Fruit fly (Drosophila melanogaster): Measurements from ENCODE around the gene CG9166.

The CG9166 gene

DNA sequence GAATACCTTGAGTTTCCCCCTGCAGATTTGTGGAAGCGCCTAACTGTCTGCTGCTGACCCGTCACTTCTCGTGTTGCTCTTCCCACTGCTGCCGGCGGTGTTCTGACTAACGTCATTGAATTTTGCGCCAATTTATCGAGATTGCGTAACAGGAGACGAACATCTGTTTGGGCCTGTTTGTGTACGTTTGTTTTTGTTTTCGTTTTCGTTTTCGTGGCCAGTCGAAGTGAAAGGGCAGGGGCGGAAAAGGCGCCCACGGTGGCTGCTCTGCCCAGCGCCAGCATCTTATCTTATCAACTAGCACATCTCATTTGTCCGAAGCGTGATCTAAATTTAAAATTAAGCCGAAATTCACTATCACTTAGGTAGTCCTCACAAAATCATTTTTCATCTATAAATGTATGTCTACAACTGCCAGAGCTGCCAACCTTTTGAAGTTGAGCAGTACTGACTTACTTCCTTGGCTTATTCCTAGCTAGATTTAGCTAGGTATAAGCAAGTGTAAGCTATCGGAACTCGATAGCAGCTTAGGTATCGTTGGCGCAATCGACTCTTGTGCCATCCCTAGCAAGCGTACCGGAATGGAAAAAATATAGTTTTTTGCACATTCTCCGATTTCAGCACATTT, 43.8 kb upstream of the CG9166 start, which contains the start of the genes Ctr9 and Nt5a (continued):
- TF ChIP-seq Hr78 (GFP tag; optimal IDR thresholded peaks at IDR 0.05) (no peak), woc (GFP tag; optimal IDR thresholded peaks at IDR 0.05) (no peak), GATAd (GFP tag; optimal IDR thresholded peaks at IDR 0.05) (no peak), Jra (GFP tag; optimal IDR thresholded peaks at IDR 0.05) (no peak), dl (GFP tag; optimal IDR thresholded peaks at IDR 0.05; ENCODE audit: insufficient read depth in 1 of 2, partially characterized antibody in 2 of 2) (no peak), OdsH (GFP tag; optimal IDR thresholded peaks at IDR 0.05) (peak; percentile 56), jim (GFP tag; optimal IDR thresholded peaks at IDR 0.05) (no peak), ey (GFP tag; optimal IDR thresholded peaks at IDR 0.05) (peak; percentile 58), fru (GFP tag; optimal IDR thresholded peaks at IDR 0.05) (no peak)

DNA sequence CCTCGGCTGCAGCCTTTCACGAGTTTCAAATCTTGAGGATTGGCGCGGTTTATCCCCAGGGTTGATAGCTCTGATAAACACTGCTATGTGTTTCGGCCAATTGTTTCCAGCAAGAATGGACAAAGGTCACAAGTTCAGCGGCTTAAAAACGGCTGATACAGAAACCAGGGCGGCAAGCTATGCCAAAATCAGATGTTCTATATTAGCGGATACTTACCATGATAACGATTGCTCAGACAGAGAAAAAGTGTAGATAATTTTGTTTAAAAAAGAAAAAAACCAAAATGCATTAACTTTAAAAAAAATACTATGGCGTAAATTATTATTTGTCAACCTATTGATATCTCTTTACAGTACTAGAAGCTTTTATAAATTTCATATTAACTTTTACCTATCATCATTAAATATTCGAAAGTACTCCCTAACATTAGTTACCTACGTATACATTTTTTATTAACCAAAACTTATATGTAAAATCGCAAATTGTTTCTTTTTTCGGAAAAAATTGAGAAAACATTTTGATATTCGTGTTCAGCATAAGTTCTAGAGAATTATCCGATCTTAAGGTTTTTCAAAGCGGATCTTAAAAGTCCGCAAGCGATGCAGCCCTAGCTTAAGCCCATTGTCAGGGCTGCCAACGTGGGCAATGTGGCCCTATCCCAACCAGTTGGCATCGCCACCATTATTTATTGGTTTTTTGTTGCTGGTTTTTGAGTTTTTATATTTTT, 37.7 kb upstream of the CG9166 start, which contains the start of the genes sturkopf and Herc4:
Gene sturkopf, minus strand, starts transcription at position 339 of the 728 bp plus-strand sequence.
Gene Herc4, plus strand, starts transcription at position 658 of the 728 bp plus-strand sequence.
- TF ChIP-seq Hr78 (GFP tag; optimal IDR thresholded peaks at IDR 0.05) (peak; percentile 45), jim (GFP tag; optimal IDR thresholded peaks at IDR 0.05) (no peak), pan (optimal IDR thresholded peaks at IDR 0.05) (no peak), ey (GFP tag; optimal IDR thresholded peaks at IDR 0.05) (peak; percentile 76), CG9705 (GFP tag; optimal IDR thresholded peaks at IDR 0.05) (peak; percentile 61), Myc (optimal IDR thresholded peaks at IDR 0.05) (no peak), rgr (GFP tag; optimal IDR thresholded peaks at IDR 0.05) (peak; percentile 78), Rel (GFP tag; optimal IDR thresholded peaks at IDR 0.05) (no peak), Rel (tag; optimal IDR thresholded peaks at IDR 0.05) (peak; percentile 13), lola (GFP tag; optimal IDR thresholded peaks at IDR 0.05) (no peak), br (GFP tag; optimal IDR thresholded peaks at IDR 0.05) (no peak), Hnf4 (GFP tag; optimal IDR thresholded peaks at IDR 0.05) (no peak), Sp1 (GFP tag; optimal IDR thresholded peaks at IDR 0.05) (peak; percentile 85), brk (GFP tag; optimal IDR thresholded peaks at IDR 0.05) (no peak), sage (GFP tag; optimal IDR thresholded peaks at IDR 0.05) (no peak), woc (GFP tag; optimal IDR thresholded peaks at IDR 0.05) (peak; percentile 88), HLH106 (tag; optimal IDR thresholded peaks at IDR 0.05) (peak; percentile 85), tai (GFP tag; optimal IDR thresholded peaks at IDR 0.05) (no peak), N (GFP tag; optimal IDR thresholded peaks at IDR 0.05) (no peak), h (GFP tag; optimal IDR thresholded peaks at IDR 0.05) (peak; percentile 91), foxo (GFP tag; optimal IDR thresholded peaks at IDR 0.05) (peak in 1 of 2 experiments; percentile 92), Abd-B (GFP tag; optimal IDR thresholded peaks at IDR 0.05) (no peak), sv (GFP tag; optimal IDR thresholded peaks at IDR 0.05) (peak; percentile 82), usp (GFP tag; optimal IDR thresholded peaks at IDR 0.05) (no peak), GATAd (GFP tag; optimal IDR thresholded peaks at IDR 0.05) (no peak), Hr83 (GFP tag; optimal IDR thresholded peaks at IDR 0.05; ENCODE audit: poor library complexity, severe bottlenecking) (peak; percentile 23), dsf (GFP tag; optimal IDR thresholded peaks at IDR 0.05; ENCODE audit: borderline replicate concordance) (no peak), CrebA (GFP tag; optimal IDR thresholded peaks at IDR 0.05; ENCODE audit: borderline replicate concordance) (no peak), Jra (GFP tag; optimal IDR thresholded peaks at IDR 0.05) (no peak), psq (GFP tag; optimal IDR thresholded peaks at IDR 0.05) (peak; percentile 66), Dif (GFP tag; optimal IDR thresholded peaks at IDR 0.05; ENCODE audit: partially characterized antibody) (no peak), Vsx2 (GFP tag; optimal IDR thresholded peaks at IDR 0.05; ENCODE audit: partially characterized antibody) (no peak), fru (GFP tag; optimal IDR thresholded peaks at IDR 0.05) (peak; percentile 84), CG32264 (GFP tag; optimal IDR thresholded peaks at IDR 0.05) (no peak), dmrt93B (GFP tag; optimal IDR thresholded peaks at IDR 0.05) (no peak), Dfd (GFP tag; optimal IDR thresholded peaks at IDR 0.05) (no peak), dl (GFP tag; optimal IDR thresholded peaks at IDR 0.05; ENCODE audit: insufficient read depth in 1 of 2, partially characterized antibody in 2 of 2) (no peak), Mio (GFP tag; optimal IDR thresholded peaks at IDR 0.05) (no peak), OdsH (GFP tag; optimal IDR thresholded peaks at IDR 0.05) (peak; percentile 68)
